Fruit fly (Drosophila melanogaster) whole organism, prepupa: ENCODE measurements around the gene CG5776.

Experiments used
- CG1621 ChIP-seq: fragments of 200-800 bp; sonication (Bioruptor generic); optimal IDR thresholded peaks from 3 replicates; lab custom pipeline; 2018; ENCODE audit warnings: missing biosample characterization, mild to moderate bottlenecking, missing genetic modification characterization
- CG3919 ChIP-seq: fragments of 200-800 bp; sonication (Bioruptor generic); optimal IDR thresholded peaks from 3 replicates; lab custom pipeline; 2016; ENCODE audit warnings: missing biosample characterization, missing genetic modification characterization
- CG8319 ChIP-seq: fragments of 200-800 bp; sonication (Bioruptor generic); optimal IDR thresholded peaks from 3 replicates; lab custom pipeline; 2016; ENCODE audit warnings: missing biosample characterization, missing genetic modification characterization
- Hr39 ChIP-seq: fragments of 200-800 bp; sonication (Bioruptor generic); optimal IDR thresholded peaks from 2 replicates; lab custom pipeline; 2016; ENCODE audit warnings: missing biosample characterization, missing genetic modification characterization
- Lpt ChIP-seq: fragments of 200-800 bp; sonication (Bioruptor generic); optimal IDR thresholded peaks from 3 replicates; lab custom pipeline; 2016; ENCODE audit warnings: missing biosample characterization, missing genetic modification characterization
- Smox ChIP-seq: fragments of 200-800 bp; sonication (Bioruptor generic); optimal IDR thresholded peaks from 3 replicates; lab custom pipeline; 2016; ENCODE audit warnings: missing biosample characterization, missing genetic modification characterization
- Sox14 ChIP-seq: fragments of 200-800 bp; sonication (Bioruptor generic); optimal IDR thresholded peaks from 3 replicates; lab custom pipeline; 2016; ENCODE audit warnings: missing biosample characterization, missing genetic modification characterization
- achi ChIP-seq: fragments of 200-800 bp; sonication (Bioruptor generic); optimal IDR thresholded peaks from 3 replicates; lab custom pipeline; 2016; ENCODE audit warnings: missing biosample characterization, missing genetic modification characterization
- fd85E ChIP-seq: fragments of 200-800 bp; sonication (Bioruptor generic); optimal IDR thresholded peaks from 3 replicates; lab custom pipeline; 2016; ENCODE audit warnings: missing biosample characterization, missing genetic modification characterization
- pdm3 ChIP-seq: fragments of 200-800 bp; sonication (Bioruptor generic); optimal IDR thresholded peaks from 3 replicates; lab custom pipeline; 2016; ENCODE audit warnings: missing biosample characterization, missing genetic modification characterization
- salr ChIP-seq, 2 experiments: fragments of 200-800 bp; sonication (Bioruptor generic); optimal IDR thresholded peaks; 3 replicates each; lab custom pipeline; 2016 to 2018; ENCODE audit warnings: missing biosample characterization in 2 of 2, missing genetic modification characterization in 2 of 2, mild to moderate bottlenecking in 1 of 2

DNA sequence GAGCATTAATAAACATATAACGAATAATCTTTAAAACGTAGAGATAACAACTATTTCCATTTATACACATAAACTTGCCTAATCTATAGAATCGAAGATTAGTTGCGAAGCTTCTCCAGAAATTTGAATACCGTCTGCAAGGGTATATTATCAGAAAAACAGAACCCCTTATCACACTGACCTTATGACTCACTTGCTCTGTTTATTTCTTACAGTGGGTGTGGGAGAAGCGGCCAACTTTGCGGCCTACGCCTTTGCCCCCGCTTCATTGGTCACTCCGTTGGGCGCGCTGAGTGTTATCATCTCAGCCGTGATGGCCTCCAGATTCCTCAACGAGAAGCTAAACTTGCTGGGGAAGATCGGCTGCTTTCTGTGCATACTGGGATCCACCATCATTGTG is 1.1 kb upstream of the CG5776 start:
- TF ChIP-seq Lpt (GFP tag; lab: Kevin White, UChicago) (no peak), Smox (GFP tag; lab: Kevin White, UChicago) (no peak), Sox14 (no peak), Hr39 (GFP tag; lab: Kevin White, UChicago) (no peak), pdm3 (GFP tag; lab: Kevin White, UChicago) (no peak), achi (GFP tag; lab: Kevin White, UChicago) (no peak), CG3919 (GFP tag; lab: Kevin White, UChicago) (no peak), CG8319 (GFP tag; lab: Kevin White, UChicago) (no peak), salr (GFP tag; optimal IDR thresholded peaks at IDR 0.05; lab: Kevin White, UChicago) (no peak), fd85E (GFP tag; lab: Kevin White, UChicago) (no peak), CG1621 (no peak)
